Fruit fly (Drosophila melanogaster) whole organism, wandering third instar larva: Measurements from ENCODE around the gene CG17855.

ENCODE experiments used
- GATAd ChIP-seq: sonication (Bioruptor generic); optimal IDR thresholded peaks from 2 replicates; lab custom pipeline; 2016; ENCODE audit warnings: missing biosample characterization, missing genetic modification characterization
- Hr83 ChIP-seq: fragments of 200-300 bp; sonication (Bioruptor generic); optimal IDR thresholded peaks from 2 replicates; lab custom pipeline; 2016; ENCODE audit warnings: missing biosample characterization, mild to moderate bottlenecking, missing genetic modification characterization, moderate library complexity; ENCODE audit not compliant: poor library complexity, severe bottlenecking
- br ChIP-seq: fragments of 200-800 bp; sonication (Bioruptor generic); optimal IDR thresholded peaks from 2 replicates; lab custom pipeline; 2016; ENCODE audit warnings: missing biosample characterization, missing genetic modification characterization
- dsf ChIP-seq: sonication (Bioruptor generic); optimal IDR thresholded peaks from 2 replicates; lab custom pipeline; 2016; ENCODE audit warnings: missing biosample characterization, missing genetic modification characterization, borderline replicate concordance
- ey ChIP-seq: fragments of 200-800 bp; sonication (Bioruptor generic); optimal IDR thresholded peaks from 2 replicates; lab custom pipeline; 2016; ENCODE audit warnings: missing biosample characterization, missing genetic modification characterization
- pan ChIP-seq: fragments of >200 bp; optimal IDR thresholded peaks from 2 replicates; lab custom pipeline; 2017
- psq ChIP-seq: fragments of 200-800 bp; sonication (Bioruptor generic); optimal IDR thresholded peaks from 3 replicates; lab custom pipeline; 2017; ENCODE audit warnings: missing biosample characterization, mild to moderate bottlenecking, missing genetic modification characterization, moderate library complexity
- sage ChIP-seq: fragments of 200-800 bp; sonication (Bioruptor generic); optimal IDR thresholded peaks from 2 replicates; lab custom pipeline; 2016; ENCODE audit warnings: missing biosample characterization, mild to moderate bottlenecking, missing genetic modification characterization
- usp ChIP-seq: fragments of >200 bp; optimal IDR thresholded peaks from 2 replicates; lab custom pipeline; 2017; ENCODE audit warnings: missing biosample characterization, missing genetic modification characterization

dm6 chr2L:9562713-9563112 is 22.4 kb downstream of the CG17855 start:
- TF ChIP-seq br (GFP tag; lab: Kevin White, UChicago) (no peak), Hr83 (GFP tag; lab: Kevin White, UChicago) (no peak), dsf (no peak), ey (no peak), sage (no peak), pan (lab: Kevin White, UChicago) (no peak), GATAd (no peak), psq (GFP tag; lab: Kevin White, UChicago) (no peak), usp (GFP tag; lab: Kevin White, UChicago) (no peak)
